Worm (Caenorhabditis elegans): Measurements from ENCODE around the gene C26B2.2.

C26B2.2 gene

ce11 chrIV:8040610-8041317 is 18.8 kb upstream of the C26B2.2 start:
- TF ChIP-seq flt-1 (GFP tag; IDR thresholded peaks at IDR 0.05) (no peak), hmg-4 (GFP tag; optimal IDR thresholded peaks at IDR 0.05) (no peak), B0310.2 (tag; optimal IDR thresholded peaks at IDR 0.05) (no peak), tbx-37 (GFP tag; conservative IDR thresholded peaks at IDR 0.05) (no peak), ama-1 (optimal IDR thresholded peaks at IDR 0.05) (no peak), hmbx-1 (tag; optimal IDR thresholded peaks at IDR 0.05) (no peak), pes-1 (GFP tag; IDR thresholded peaks at IDR 0.05) (no peak), tra-4 (tag; optimal IDR thresholded peaks at IDR 0.05) (no peak), ceh-36 (tag; optimal IDR thresholded peaks at IDR 0.05) (no peak), sea-1 (GFP tag; conservative IDR thresholded peaks at IDR 0.05) (no peak), aly-1 (tag; optimal IDR thresholded peaks at IDR 0.05) (no peak), tbx-11 (GFP tag; IDR thresholded peaks at IDR 0.05) (no peak), scrt-1 (GFP tag; IDR thresholded peaks at IDR 0.05) (no peak), hnd-1 (tag; optimal IDR thresholded peaks at IDR 0.05) (no peak), ets-7 (tag; optimal IDR thresholded peaks at IDR 0.05) (no peak), ceh-13 (GFP tag; optimal IDR thresholded peaks at IDR 0.05) (no peak), F13C5.2 (tag; optimal IDR thresholded peaks at IDR 0.05) (no peak)

ce11 chrIV:8036492-8036891 is 14.6 kb upstream of the C26B2.2 start:
- TF ChIP-seq hnd-1 (tag; optimal IDR thresholded peaks at IDR 0.05) (no peak), F13C5.2 (tag; optimal IDR thresholded peaks at IDR 0.05) (no peak), B0310.2 (tag; optimal IDR thresholded peaks at IDR 0.05) (no peak), ceh-36 (tag; optimal IDR thresholded peaks at IDR 0.05) (no peak), tbx-11 (GFP tag; IDR thresholded peaks at IDR 0.05) (no peak), hmg-4 (GFP tag; optimal IDR thresholded peaks at IDR 0.05) (no peak), aly-1 (tag; optimal IDR thresholded peaks at IDR 0.05) (no peak), ets-7 (tag; optimal IDR thresholded peaks at IDR 0.05) (no peak), pes-1 (GFP tag; IDR thresholded peaks at IDR 0.05) (no peak), sea-1 (GFP tag; conservative IDR thresholded peaks at IDR 0.05) (no peak), ceh-13 (GFP tag; optimal IDR thresholded peaks at IDR 0.05) (no peak), flt-1 (GFP tag; IDR thresholded peaks at IDR 0.05) (no peak), scrt-1 (GFP tag; IDR thresholded peaks at IDR 0.05) (no peak), ama-1 (optimal IDR thresholded peaks at IDR 0.05) (no peak), hmbx-1 (tag; optimal IDR thresholded peaks at IDR 0.05) (no peak), tbx-37 (GFP tag; conservative IDR thresholded peaks at IDR 0.05) (no peak), tra-4 (tag; optimal IDR thresholded peaks at IDR 0.05) (no peak)

DNA sequence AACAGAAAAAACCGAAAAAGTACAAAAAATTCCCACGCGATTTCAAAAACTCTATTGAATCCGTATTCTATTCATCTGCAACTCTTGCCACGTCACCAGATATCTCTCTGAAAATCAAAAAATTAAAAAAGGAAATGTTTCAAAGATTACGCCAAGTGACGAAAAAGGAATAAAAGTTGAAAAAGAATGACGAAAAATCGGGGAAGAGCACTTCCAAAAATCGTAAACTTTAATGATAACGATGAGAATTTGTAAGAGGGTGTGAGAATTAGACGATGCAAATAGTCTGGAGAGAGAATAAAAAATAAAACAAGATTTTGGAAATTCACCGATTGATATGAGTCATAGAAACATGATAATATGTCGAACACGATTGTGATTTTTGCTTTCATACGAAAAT is 12.3 kb upstream of the C26B2.2 start:
- no peak for TF ChIP-seq ets-7 (tag; optimal IDR thresholded peaks at IDR 0.05)

- TF ChIP-seq aly-1 (tag; optimal IDR thresholded peaks at IDR 0.05): no peak
- no peak for TF ChIP-seq hmbx-1 (tag; optimal IDR thresholded peaks at IDR 0.05)
- TF ChIP-seq flt-1 (GFP tag; IDR thresholded peaks at IDR 0.05): no peak
- no peak for TF ChIP-seq sea-1 (GFP tag; conservative IDR thresholded peaks at IDR 0.05)
- no peak for TF ChIP-seq ceh-13 (GFP tag; optimal IDR thresholded peaks at IDR 0.05)
- TF ChIP-seq ama-1 (optimal IDR thresholded peaks at IDR 0.05): no peak
- no peak for TF ChIP-seq hmg-4 (GFP tag; optimal IDR thresholded peaks at IDR 0.05)
- no peak for TF ChIP-seq hnd-1 (tag; optimal IDR thresholded peaks at IDR 0.05)
- no peak for TF ChIP-seq tbx-11 (GFP tag; IDR thresholded peaks at IDR 0.05)
- TF ChIP-seq tbx-37 (GFP tag; conservative IDR thresholded peaks at IDR 0.05): no peak
- TF ChIP-seq tra-4 (tag; optimal IDR thresholded peaks at IDR 0.05): no peak
- no peak for TF ChIP-seq B0310.2 (tag; optimal IDR thresholded peaks at IDR 0.05)
Observed at ce11 chrIV:8032135-8032915, 10.4 kb upstream of the C26B2.2 start.

DNA sequence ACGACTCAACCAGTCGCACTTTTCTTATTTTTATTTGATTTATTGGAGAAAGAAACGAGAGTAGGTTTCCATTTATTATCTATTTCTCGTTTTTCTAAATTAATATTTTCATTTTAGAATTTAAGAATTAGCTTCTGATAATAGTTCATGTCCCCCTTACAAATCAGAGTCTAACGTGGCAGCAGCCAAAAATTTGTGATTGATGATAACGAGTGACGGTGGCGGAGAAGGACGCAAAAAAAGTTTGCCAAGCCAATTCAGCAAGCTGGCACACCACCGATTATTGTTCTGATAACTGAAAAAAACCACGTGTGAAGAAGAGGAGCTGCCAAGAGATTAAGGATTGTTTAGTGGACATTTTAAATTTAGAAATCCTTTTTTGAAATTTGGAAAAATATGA is 8.2 kb upstream of the C26B2.2 start:
- TF ChIP-seq sea-1 (GFP tag; conservative IDR thresholded peaks at IDR 0.05): no peak
- no peak for TF ChIP-seq B0310.2 (tag; optimal IDR thresholded peaks at IDR 0.05)

DNA sequence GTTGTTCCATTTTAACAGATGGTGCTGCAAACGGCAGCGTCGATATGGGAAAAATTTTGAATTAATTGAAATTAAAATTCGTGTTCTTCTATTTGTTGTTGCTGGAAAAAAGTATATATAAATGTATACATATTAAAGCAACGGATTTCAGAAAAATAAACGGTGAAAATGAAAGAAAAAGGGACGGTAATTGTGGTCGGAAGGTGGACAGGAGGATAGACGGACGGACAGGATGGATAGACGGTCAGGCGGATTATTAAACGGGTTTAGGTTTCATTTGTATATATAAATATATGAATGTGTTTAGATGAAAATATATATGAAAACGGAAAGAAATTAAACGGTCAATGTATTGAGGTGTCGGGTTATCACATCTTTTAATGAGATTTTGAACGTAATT is 7.5 kb upstream of the C26B2.2 start, which contains the start of gene nhr-31:
nhr-31 (minus strand) TSS at position 101 of the 400 bp plus-strand sequence.
- TF ChIP-seq hmbx-1 (tag; optimal IDR thresholded peaks at IDR 0.05) (no peak), sea-1 (GFP tag; conservative IDR thresholded peaks at IDR 0.05) (no peak), B0310.2 (tag; optimal IDR thresholded peaks at IDR 0.05) (no peak), ceh-36 (tag; optimal IDR thresholded peaks at IDR 0.05) (no peak), pes-1 (GFP tag; IDR thresholded peaks at IDR 0.05) (no peak), F13C5.2 (tag; optimal IDR thresholded peaks at IDR 0.05) (no peak), ama-1 (optimal IDR thresholded peaks at IDR 0.05) (no peak), aly-1 (tag; optimal IDR thresholded peaks at IDR 0.05) (no peak)

ce11 chrIV:8028372-8028771 is 6.5 kb upstream of the C26B2.2 start:
- TF ChIP-seq ceh-36 (tag; optimal IDR thresholded peaks at IDR 0.05) (no peak), scrt-1 (GFP tag; IDR thresholded peaks at IDR 0.05) (no peak), F13C5.2 (tag; optimal IDR thresholded peaks at IDR 0.05) (no peak), tra-4 (tag; optimal IDR thresholded peaks at IDR 0.05) (no peak), hmg-4 (GFP tag; optimal IDR thresholded peaks at IDR 0.05) (no peak), hnd-1 (tag; optimal IDR thresholded peaks at IDR 0.05) (no peak), sea-1 (GFP tag; conservative IDR thresholded peaks at IDR 0.05) (no peak), tbx-11 (GFP tag; IDR thresholded peaks at IDR 0.05) (no peak), aly-1 (tag; optimal IDR thresholded peaks at IDR 0.05) (no peak), ceh-13 (GFP tag; optimal IDR thresholded peaks at IDR 0.05) (no peak), flt-1 (GFP tag; IDR thresholded peaks at IDR 0.05) (no peak)
